Worm (Caenorhabditis elegans): Measurements from ENCODE around the gene C50F4.4.

ce11 chrV:9489411-9489810 is 47.2 kb upstream of the C50F4.4 start, which contains the start of gene K06A4.10:
- TF ChIP-seq him-1 (tag; optimal IDR thresholded peaks at IDR 0.05) (no peak), W03F9.2 (tag; optimal IDR thresholded peaks at IDR 0.05) (no peak), dao-5 (tag; optimal IDR thresholded peaks at IDR 0.05) (no peak)
